Worm (Caenorhabditis elegans): ENCODE measurements around the gene F53B1.2.

Gene F53B1.2

ce11 chrX:2071392-2072001 is 37.3 kb upstream of the F53B1.2 start (continued):
- peak; percentile 50 for TF ChIP-seq sem-4 (tag; optimal IDR thresholded peaks at IDR 0.05)
- no peak for TF ChIP-seq aly-2 (tag; optimal IDR thresholded peaks at IDR 0.05)
- peak; percentile 68 for TF ChIP-seq mab-5 (tag; optimal IDR thresholded peaks at IDR 0.05)
- no peak for TF ChIP-seq ZK546.5 (tag; optimal IDR thresholded peaks at IDR 0.05)
- no peak for TF ChIP-seq egl-27 (tag; optimal IDR thresholded peaks at IDR 0.05)
- TF ChIP-seq ztf-11 (tag; optimal IDR thresholded peaks at IDR 0.05): no peak
- TF ChIP-seq ceh-16 (tag; optimal IDR thresholded peaks at IDR 0.05): peak; percentile 54
- TF ChIP-seq nhr-10 (tag; optimal IDR thresholded peaks at IDR 0.05): peak; percentile 37
- TF ChIP-seq elt-3 (tag; optimal IDR thresholded peaks at IDR 0.05): no peak
- no peak for TF ChIP-seq nhr-23 (tag; optimal IDR thresholded peaks at IDR 0.05)
- peak; percentile 42 for TF ChIP-seq ztf-4 (tag; optimal IDR thresholded peaks at IDR 0.05)
- peak; percentile 77 for TF ChIP-seq lin-11 (tag; optimal IDR thresholded peaks at IDR 0.05)
- peak; percentile 2 for TF ChIP-seq Y55F3AM.14 (GFP tag; optimal IDR thresholded peaks at IDR 0.05)
- no peak for TF ChIP-seq nhr-77 (tag; optimal IDR thresholded peaks at IDR 0.05)

ce11 chrX:2074055-2074454 is 34.7 kb upstream of the F53B1.2 start, which contains the start of gene txdc-12.2:
Gene txdc-12.2, plus strand, starts transcription at chrX:2074450.
- TF ChIP-seq F13H6.1 (tag; optimal IDR thresholded peaks at IDR 0.05) (no peak), mab-5 (tag; optimal IDR thresholded peaks at IDR 0.05) (no peak), sem-4 (tag; optimal IDR thresholded peaks at IDR 0.05) (no peak), fos-1 (tag; optimal IDR thresholded peaks at IDR 0.05) (peak; percentile 1), ZK546.5 (tag; optimal IDR thresholded peaks at IDR 0.05) (no peak)

ce11 chrX:2075169-2075568 is 33.6 kb upstream of the F53B1.2 start:
- peak; percentile 13 for TF ChIP-seq sma-9 (GFP tag; optimal IDR thresholded peaks at IDR 0.05)
- no peak for TF ChIP-seq sma-9 (tag; optimal IDR thresholded peaks at IDR 0.05)
- peak; percentile 27 for TF ChIP-seq nhr-25 (tag; optimal IDR thresholded peaks at IDR 0.05)
- TF ChIP-seq ceh-16 (tag; optimal IDR thresholded peaks at IDR 0.05): no peak
- TF ChIP-seq lsy-2 (tag; optimal IDR thresholded peaks at IDR 0.05): no peak
- TF ChIP-seq unc-39 (tag; optimal IDR thresholded peaks at IDR 0.05): no peak
- TF ChIP-seq ztf-11 (tag; optimal IDR thresholded peaks at IDR 0.05): no peak
- no peak for TF ChIP-seq elt-3 (tag; optimal IDR thresholded peaks at IDR 0.05)
- TF ChIP-seq snpc-4 (tag; optimal IDR thresholded peaks at IDR 0.05): no peak
- TF ChIP-seq R02D3.7 (tag; optimal IDR thresholded peaks at IDR 0.05): no peak
- TF ChIP-seq sma-3 (GFP tag; optimal IDR thresholded peaks at IDR 0.05): no peak
- TF ChIP-seq nhr-129 (tag; optimal IDR thresholded peaks at IDR 0.05): peak; percentile 26
- no peak for TF ChIP-seq alr-1 (tag; optimal IDR thresholded peaks at IDR 0.05)

ce11 chrX:2078822-2079221 is 30.0 kb upstream of the F53B1.2 start:
- TF ChIP-seq elt-3 (tag; optimal IDR thresholded peaks at IDR 0.05) (no peak), dmd-4 (tag; optimal IDR thresholded peaks at IDR 0.05) (no peak), lin-11 (tag; optimal IDR thresholded peaks at IDR 0.05) (no peak), lin-39 (tag; optimal IDR thresholded peaks at IDR 0.05) (no peak), unc-39 (tag; optimal IDR thresholded peaks at IDR 0.05) (no peak), alr-1 (tag; optimal IDR thresholded peaks at IDR 0.05) (no peak), gmeb-1 (tag; optimal IDR thresholded peaks at IDR 0.05) (no peak), skn-1 (tag; optimal IDR thresholded peaks at IDR 0.05) (no peak), R02D3.7 (tag; optimal IDR thresholded peaks at IDR 0.05) (no peak), sem-4 (tag; optimal IDR thresholded peaks at IDR 0.05) (no peak), elt-1 (tag; optimal IDR thresholded peaks at IDR 0.05) (no peak), ztf-11 (tag; optimal IDR thresholded peaks at IDR 0.05) (no peak), zag-1 (tag; optimal IDR thresholded peaks at IDR 0.05) (no peak), ztf-4 (tag; optimal IDR thresholded peaks at IDR 0.05) (no peak), F13H6.1 (tag; optimal IDR thresholded peaks at IDR 0.05) (no peak), egl-27 (tag; optimal IDR thresholded peaks at IDR 0.05) (no peak), Y55F3AM.14 (GFP tag; optimal IDR thresholded peaks at IDR 0.05) (no peak)

- no peak for TF ChIP-seq ztf-11 (tag; optimal IDR thresholded peaks at IDR 0.05)
- TF ChIP-seq fos-1 (tag; optimal IDR thresholded peaks at IDR 0.05): no peak
- TF ChIP-seq R02D3.7 (tag; optimal IDR thresholded peaks at IDR 0.05): no peak
- TF ChIP-seq gmeb-1 (tag; optimal IDR thresholded peaks at IDR 0.05): no peak
- TF ChIP-seq lin-11 (tag; optimal IDR thresholded peaks at IDR 0.05): no peak
- no peak for TF ChIP-seq ztf-1 (GFP tag; conservative IDR thresholded peaks at IDR 0.05)
- no peak for TF ChIP-seq nhr-21 (tag; optimal IDR thresholded peaks at IDR 0.05)
- no peak for TF ChIP-seq zag-1 (tag; optimal IDR thresholded peaks at IDR 0.05)
Observed at ce11 chrX:2079536-2079935, 29.2 kb upstream of the F53B1.2 start, which contains the start of gene F49H12.4. Gene F49H12.4, plus strand, starts transcription at chrX:2079836.

Measured in whole organism, L2 larva.